Fruit fly (Drosophila melanogaster): Measurements from ENCODE around the gene sni.

DNA sequence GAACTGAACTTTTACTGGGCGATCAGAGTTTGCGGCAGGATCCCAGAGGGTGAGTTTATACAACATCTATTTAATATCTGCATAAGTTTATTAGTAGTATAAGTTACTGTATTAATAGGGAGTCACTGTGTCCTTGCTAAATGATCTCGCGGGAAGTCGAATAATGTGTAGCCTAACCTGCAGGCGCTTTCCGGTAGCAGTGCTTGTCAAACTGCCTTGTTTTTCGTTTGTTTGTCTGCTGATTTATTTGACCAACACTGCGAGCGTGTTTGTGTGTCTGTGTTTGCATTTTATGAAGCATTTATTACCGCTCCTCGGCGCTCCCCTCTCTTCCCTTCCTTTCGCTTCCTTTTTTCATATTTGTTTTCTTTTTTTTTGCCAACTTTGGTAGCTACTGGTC is 33.2 kb downstream of the sni start:
- TF ChIP-seq Myc (optimal IDR thresholded peaks at IDR 0.05) (no peak), insv (optimal IDR thresholded peaks at IDR 0.05) (no peak), h (optimal IDR thresholded peaks at IDR 0.05) (no peak), psq (optimal IDR thresholded peaks at IDR 0.05) (no peak), ttk (optimal IDR thresholded peaks at IDR 0.05) (no peak), Sin3A (optimal IDR thresholded peaks at IDR 0.05) (no peak)

Data from Kc167 (cell line).